Worm (Caenorhabditis elegans): ENCODE data around the gene F44E5.5.

DNA sequence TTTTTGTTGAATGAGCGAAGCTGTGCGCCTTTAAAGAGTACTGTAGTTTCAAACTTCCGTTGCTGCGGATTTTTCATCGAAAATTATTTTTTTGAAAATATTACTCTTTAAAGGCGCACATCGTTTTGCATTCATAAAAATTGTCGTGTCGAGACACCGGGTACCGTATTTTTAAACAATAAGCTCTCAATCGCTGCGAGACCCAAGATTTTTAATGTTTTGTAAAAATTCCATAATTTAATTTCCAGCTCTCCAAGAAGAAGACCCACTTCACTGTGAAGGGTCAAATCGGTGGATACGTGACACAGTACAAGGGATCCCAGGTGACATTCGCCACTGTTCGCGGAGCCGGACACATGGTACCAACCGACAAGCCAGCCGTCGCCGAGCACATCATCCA, 17.1 kb upstream of the F44E5.5 start:
- TF ChIP-seq ceh-28 (tag; optimal IDR thresholded peaks at IDR 0.05) (no peak), mdl-1 (tag; optimal IDR thresholded peaks at IDR 0.05) (no peak)

All from whole organism, L3 larva.